Fruit fly (Drosophila melanogaster) whole organism, prepupa: Measurements from ENCODE around the gene Proc.

Experiments
- CG8319 ChIP-seq: fragments of 200-800 bp; sonication (Bioruptor generic); optimal IDR thresholded peaks from 3 replicates; lab custom pipeline; 2016; ENCODE audit warnings: missing biosample characterization, missing genetic modification characterization
- acj6 ChIP-seq: fragments of 200-800 bp; sonication (Bioruptor generic); optimal IDR thresholded peaks from 3 replicates; lab custom pipeline; 2016; ENCODE audit warnings: missing biosample characterization, missing genetic modification characterization

- TF ChIP-seq CG8319 (GFP tag; lab: Kevin White, UChicago) (no peak), acj6 (GFP tag; lab: Kevin White, UChicago) (no peak)
Observed at dm6 chr2L:7872680-7873079, 1.4 kb upstream of the Proc start.
